Worm (Caenorhabditis elegans): ENCODE results near the gene pin-2.

The pin-2 gene

DNA sequence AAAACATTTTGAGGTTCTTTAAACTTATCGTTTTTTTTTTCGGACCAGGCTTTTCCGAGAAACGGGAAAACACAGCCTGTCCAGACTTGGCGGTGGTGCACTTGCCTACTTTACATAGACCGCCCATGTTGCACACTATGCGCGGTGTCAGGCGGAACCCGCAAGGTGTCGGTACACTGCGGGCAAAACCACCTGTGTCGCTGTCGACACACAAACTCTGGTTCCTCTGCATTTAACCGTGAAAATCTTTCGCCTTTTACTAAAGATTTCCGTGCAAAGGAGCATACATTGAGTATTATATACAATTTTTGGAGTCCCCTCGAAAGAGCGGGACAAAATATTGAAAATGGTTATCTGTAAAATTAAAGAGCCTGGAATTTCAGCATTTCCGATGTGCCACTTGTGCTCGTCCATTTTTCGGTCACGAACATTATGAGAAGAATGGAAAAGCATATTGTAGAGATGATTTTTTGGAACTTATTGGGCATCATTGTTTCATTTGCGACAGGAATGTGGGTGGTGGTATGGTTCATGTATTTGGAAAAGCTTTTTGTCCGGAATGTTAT, 1.8 kb downstream of the pin-2 start:
- TF ChIP-seq aly-2 (tag; optimal IDR thresholded peaks at IDR 0.05) (no peak), sea-2 (GFP tag; optimal IDR thresholded peaks at IDR 0.05) (no peak), snpc-4 (tag; optimal IDR thresholded peaks at IDR 0.05) (peak; percentile 69), mml-1 (tag; optimal IDR thresholded peaks at IDR 0.05) (no peak), ceh-82 (tag; optimal IDR thresholded peaks at IDR 0.05) (no peak), unc-62 (GFP tag; optimal IDR thresholded peaks at IDR 0.05) (no peak), nhr-76 (tag; optimal IDR thresholded peaks at IDR 0.05) (no peak), elt-3 (tag; optimal IDR thresholded peaks at IDR 0.05) (no peak), lsy-12 (tag; optimal IDR thresholded peaks at IDR 0.05) (no peak), elt-2 (tag; optimal IDR thresholded peaks at IDR 0.05) (peak; percentile 20), pha-4 (tag; optimal IDR thresholded peaks at IDR 0.05) (no peak)

DNA sequence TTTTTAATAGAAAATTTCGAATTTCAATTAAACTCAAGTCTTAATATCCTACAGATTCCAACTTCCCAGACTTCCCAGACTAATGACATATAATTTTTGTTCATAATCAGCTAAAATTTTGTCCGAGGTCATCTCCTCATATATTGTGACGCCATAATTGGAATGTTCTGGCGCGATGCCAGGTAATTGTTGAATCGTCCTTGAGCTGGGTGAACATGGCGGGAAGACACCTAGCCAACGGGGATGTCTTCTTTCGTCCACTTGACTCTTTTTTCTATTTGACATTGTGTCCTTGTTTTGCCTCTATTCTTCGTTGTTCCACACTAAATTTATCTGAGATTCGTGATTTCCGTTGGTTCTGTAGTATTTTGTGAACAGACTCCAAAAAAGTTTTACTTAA, 3.2 kb downstream of the pin-2 start:
- TF ChIP-seq mdl-1 (tag; optimal IDR thresholded peaks at IDR 0.05): no peak
- no peak for TF ChIP-seq egl-27 (tag; optimal IDR thresholded peaks at IDR 0.05)
- TF ChIP-seq nhr-25 (tag; optimal IDR thresholded peaks at IDR 0.05): peak; percentile 32

DNA sequence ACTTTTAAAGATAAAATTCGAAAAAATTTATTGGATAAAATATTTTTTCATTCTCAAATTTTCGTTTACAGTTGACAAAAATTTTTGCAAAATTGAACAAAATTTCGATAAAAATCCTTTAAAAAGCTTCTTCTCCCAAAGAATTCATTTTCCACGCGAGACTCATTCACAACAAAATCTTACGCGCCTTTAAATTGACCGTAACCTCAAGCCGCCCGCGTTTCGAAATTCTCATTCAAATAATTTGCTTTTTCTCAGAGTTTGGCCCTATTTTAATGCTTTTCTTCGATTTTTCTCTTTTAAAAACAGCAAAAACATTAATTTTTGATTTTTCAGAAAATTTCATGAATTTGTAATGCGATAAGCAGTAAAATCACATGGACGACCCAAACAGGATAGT, 11.9 kb downstream of the pin-2 start, which contains the start of gene F07C6.4:
F07C6.4 (plus strand) TSS at position 330 of the 400 bp plus-strand sequence.
- TF ChIP-seq fos-1 (tag; optimal IDR thresholded peaks at IDR 0.05) (no peak), elt-3 (tag; optimal IDR thresholded peaks at IDR 0.05) (no peak), pha-4 (tag; optimal IDR thresholded peaks at IDR 0.05) (no peak)

ce11 chrIV:12811554-12811953, 17.9 kb downstream of the pin-2 start:
- TF ChIP-seq fkh-10 (GFP tag; optimal IDR thresholded peaks at IDR 0.05) (no peak), ama-1 (optimal IDR thresholded peaks at IDR 0.05) (no peak), fos-1 (tag; optimal IDR thresholded peaks at IDR 0.05) (no peak), ztf-4 (tag; optimal IDR thresholded peaks at IDR 0.05) (no peak), ZK546.5 (tag; optimal IDR thresholded peaks at IDR 0.05) (no peak), mml-1 (tag; optimal IDR thresholded peaks at IDR 0.05) (no peak), lin-39 (tag; optimal IDR thresholded peaks at IDR 0.05) (no peak), sea-2 (GFP tag; optimal IDR thresholded peaks at IDR 0.05) (no peak), elt-2 (tag; optimal IDR thresholded peaks at IDR 0.05) (no peak), mdl-1 (tag; optimal IDR thresholded peaks at IDR 0.05) (no peak), daf-12 (tag; optimal IDR thresholded peaks at IDR 0.05) (no peak), elt-3 (tag; optimal IDR thresholded peaks at IDR 0.05) (no peak), nhr-43 (tag; optimal IDR thresholded peaks at IDR 0.05; ENCODE audit: poor library complexity, severe bottlenecking) (no peak), nhr-28 (tag; optimal IDR thresholded peaks at IDR 0.05) (no peak), nhr-23 (tag; optimal IDR thresholded peaks at IDR 0.05) (no peak), nhr-237 (tag; optimal IDR thresholded peaks at IDR 0.05) (no peak), unc-39 (tag; optimal IDR thresholded peaks at IDR 0.05) (no peak)

ce11 chrIV:12813822-12814221, 20.2 kb downstream of the pin-2 start:
- TF ChIP-seq ama-1 (optimal IDR thresholded peaks at IDR 0.05): no peak
- no peak for TF ChIP-seq skn-1 (tag; optimal IDR thresholded peaks at IDR 0.05)
- TF ChIP-seq jun-1 (tag; optimal IDR thresholded peaks at IDR 0.05): no peak
- no peak for TF ChIP-seq fkh-2 (tag; optimal IDR thresholded peaks at IDR 0.05)
- TF ChIP-seq nhr-77 (tag; optimal IDR thresholded peaks at IDR 0.05): no peak
- TF ChIP-seq nhr-25 (tag; optimal IDR thresholded peaks at IDR 0.05): no peak
- TF ChIP-seq nhr-12 (tag; optimal IDR thresholded peaks at IDR 0.05): no peak
- no peak for TF ChIP-seq snpc-4 (tag; optimal IDR thresholded peaks at IDR 0.05)
- no peak for TF ChIP-seq elt-1 (tag; optimal IDR thresholded peaks at IDR 0.05)

DNA sequence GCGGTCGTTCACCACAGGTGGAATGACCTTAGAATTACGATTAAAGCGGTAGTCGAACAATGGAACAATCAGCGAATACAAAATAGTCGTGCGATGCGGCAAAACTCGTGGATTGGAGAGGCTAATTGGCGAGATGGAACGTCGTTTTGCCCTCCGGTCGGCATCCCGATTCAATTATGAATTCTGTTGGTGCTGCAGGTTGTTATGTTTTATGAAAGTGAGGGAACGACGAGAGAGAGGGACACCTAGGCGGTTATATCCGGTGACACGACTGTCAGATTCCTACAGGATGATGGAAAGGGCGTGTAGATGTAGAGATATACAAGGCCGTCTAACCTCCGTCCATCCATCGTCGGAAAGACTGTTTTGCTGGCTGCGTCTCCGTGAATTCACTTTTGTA, 23.0 kb downstream of the pin-2 start:
- TF ChIP-seq aly-2 (tag; optimal IDR thresholded peaks at IDR 0.05): no peak
- no peak for TF ChIP-seq nhr-43 (tag; optimal IDR thresholded peaks at IDR 0.05; ENCODE audit: poor library complexity, severe bottlenecking)
- TF ChIP-seq ceh-16 (tag; optimal IDR thresholded peaks at IDR 0.05): no peak
- no peak for TF ChIP-seq eor-1 (tag; optimal IDR thresholded peaks at IDR 0.05)
- TF ChIP-seq nhr-67 (tag; optimal IDR thresholded peaks at IDR 0.05): no peak
- TF ChIP-seq nhr-25 (tag; optimal IDR thresholded peaks at IDR 0.05): no peak
- TF ChIP-seq lin-39 (tag; optimal IDR thresholded peaks at IDR 0.05): no peak
- TF ChIP-seq fos-1 (tag; optimal IDR thresholded peaks at IDR 0.05): no peak
- TF ChIP-seq lin-15B (tag; optimal IDR thresholded peaks at IDR 0.05): no peak
- TF ChIP-seq fkh-2 (tag; optimal IDR thresholded peaks at IDR 0.05): no peak
- TF ChIP-seq sea-2 (GFP tag; optimal IDR thresholded peaks at IDR 0.05): no peak
- TF ChIP-seq tbx-2 (tag; optimal IDR thresholded peaks at IDR 0.05): no peak
- no peak for TF ChIP-seq nhr-23 (tag; optimal IDR thresholded peaks at IDR 0.05)
- no peak for TF ChIP-seq nhr-77 (tag; optimal IDR thresholded peaks at IDR 0.05)
- TF ChIP-seq R02D3.7 (tag; optimal IDR thresholded peaks at IDR 0.05): no peak
- TF ChIP-seq ztf-11 (tag; optimal IDR thresholded peaks at IDR 0.05): no peak
- TF ChIP-seq daf-12 (tag; optimal IDR thresholded peaks at IDR 0.05): no peak
- TF ChIP-seq pqm-1 (tag; optimal IDR thresholded peaks at IDR 0.05): no peak
- no peak for TF ChIP-seq nfya-1 (tag; optimal IDR thresholded peaks at IDR 0.05; ENCODE audit: insufficient read depth)
- TF ChIP-seq hmg-11 (tag; optimal IDR thresholded peaks at IDR 0.05): no peak

All from whole organism, L3 larva.